Fruit fly (Drosophila melanogaster): ENCODE results near the gene mRpS22.

- TF ChIP-seq CG4360 (GFP tag; IDR thresholded peaks at IDR 0.05) (no peak), CG1233 (GFP tag; optimal IDR thresholded peaks at IDR 0.05) (no peak), tx (GFP tag; optimal IDR thresholded peaks at IDR 0.05) (no peak), tna (GFP tag; IDR thresholded peaks at IDR 0.05; ENCODE audit: partially characterized antibody) (no peak), amos (GFP tag; IDR thresholded peaks at IDR 0.05; ENCODE audit: partially characterized antibody) (no peak), dpn (GFP tag; optimal IDR thresholded peaks at IDR 0.05) (no peak), CG4404 (GFP tag; IDR thresholded peaks at IDR 0.05) (no peak)
These were observed 14.8 kb downstream of the mRpS22 start for dm6 chr3R:27931461-27931860.

Measured in whole organism, embryonic.